Fruit fly (Drosophila melanogaster): ENCODE results near the gene ScsbetaG.

DNA sequence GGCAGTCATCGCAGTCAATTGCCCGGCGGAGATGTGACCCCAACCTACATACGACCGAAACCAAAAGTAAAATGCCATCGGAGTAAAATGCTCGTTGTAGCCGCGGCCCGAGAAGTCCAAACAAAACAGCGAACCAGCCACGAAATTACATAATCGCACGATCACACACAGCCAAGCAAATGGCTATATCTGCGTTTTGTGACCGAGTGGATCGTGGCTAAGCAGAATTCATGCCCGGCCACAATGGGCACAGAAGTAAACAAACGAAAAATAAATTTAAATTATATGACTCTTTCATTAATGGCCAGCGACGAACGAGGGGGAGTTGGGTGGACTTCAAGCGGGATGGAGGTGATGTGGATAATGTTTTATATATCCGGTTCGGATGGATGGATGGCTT lies 6.2 kb upstream of the ScsbetaG start:
- TF ChIP-seq Hr78 (GFP tag; optimal IDR thresholded peaks at IDR 0.05) (no peak), Myc (optimal IDR thresholded peaks at IDR 0.05) (no peak), Hr83 (GFP tag; optimal IDR thresholded peaks at IDR 0.05; ENCODE audit: poor library complexity, severe bottlenecking) (no peak), dl (GFP tag; optimal IDR thresholded peaks at IDR 0.05; ENCODE audit: insufficient read depth in 1 of 2, partially characterized antibody in 2 of 2) (no peak), usp (GFP tag; optimal IDR thresholded peaks at IDR 0.05) (no peak), h (GFP tag; optimal IDR thresholded peaks at IDR 0.05) (no peak)

All from whole organism, wandering third instar larva.